Worm (Caenorhabditis elegans): ENCODE results near the gene C43H6.4.

Gene C43H6.4

DNA sequence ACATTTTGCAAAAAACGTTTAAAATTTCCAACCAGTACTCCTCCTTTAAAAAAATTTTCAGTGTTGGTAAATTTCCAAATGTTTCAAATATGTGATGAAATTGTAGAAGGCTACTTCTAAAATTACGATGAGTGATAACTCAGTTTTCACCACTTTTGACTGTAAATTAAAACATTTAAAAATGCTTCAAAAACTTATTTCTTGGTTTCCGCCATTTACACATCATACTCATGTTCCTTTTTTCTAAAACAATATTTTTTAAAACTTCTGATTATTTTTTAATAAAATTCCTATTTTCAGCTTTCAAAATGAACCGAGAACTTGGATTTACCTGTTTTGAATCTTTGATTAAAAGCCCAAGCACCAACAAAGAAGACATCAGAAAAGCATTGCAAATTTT, at the start of gene C43H6.4:
Gene C43H6.4, plus strand, starts transcription at position 301 of the 400 bp plus-strand sequence.
- TF ChIP-seq med-1 (GFP tag; optimal IDR thresholded peaks at IDR 0.05; ENCODE audit: insufficient read depth), result no peak
- TF ChIP-seq klf-2 (GFP tag; conservative IDR thresholded peaks at IDR 0.05), result no peak
- no peak for TF ChIP-seq ref-1 (GFP tag; conservative IDR thresholded peaks at IDR 0.05)
- TF ChIP-seq ztf-23 (GFP tag; IDR thresholded peaks at IDR 0.05), result no peak
- TF ChIP-seq flt-1 (GFP tag; IDR thresholded peaks at IDR 0.05), result no peak
- no peak for TF ChIP-seq cog-1 (tag; optimal IDR thresholded peaks at IDR 0.05)
- TF ChIP-seq tab-1 (GFP tag; IDR thresholded peaks at IDR 0.05), result no peak
- no peak for TF ChIP-seq T22C8.4 (GFP tag; IDR thresholded peaks at IDR 0.05)
- TF ChIP-seq ztf-29 (GFP tag; IDR thresholded peaks at IDR 0.05), result no peak

DNA sequence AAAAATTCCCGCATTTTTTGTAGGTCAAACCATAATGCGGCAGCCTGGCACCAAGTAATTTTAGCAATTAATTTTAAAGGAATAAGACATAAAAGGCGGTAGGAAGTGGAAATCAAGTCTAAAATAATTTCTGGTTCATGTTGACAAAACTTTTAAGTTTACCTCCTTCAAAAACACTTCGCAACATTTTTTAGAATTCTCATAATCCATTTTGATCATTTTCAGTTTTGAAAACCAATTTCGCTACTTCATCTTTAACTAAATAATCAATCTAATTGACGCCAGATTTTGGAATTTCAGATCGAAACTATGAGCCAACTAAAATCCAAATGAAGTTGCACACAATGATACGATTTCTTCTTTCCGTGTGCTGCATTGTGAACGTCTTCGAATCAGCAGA, 44.0 kb upstream of the C43H6.4 start, which contains the start of gene lgc-40:
Gene lgc-40, plus strand, starts transcription at position 301 of the 400 bp plus-strand sequence.
- TF ChIP-seq flt-1 (GFP tag; IDR thresholded peaks at IDR 0.05), result no peak

DNA sequence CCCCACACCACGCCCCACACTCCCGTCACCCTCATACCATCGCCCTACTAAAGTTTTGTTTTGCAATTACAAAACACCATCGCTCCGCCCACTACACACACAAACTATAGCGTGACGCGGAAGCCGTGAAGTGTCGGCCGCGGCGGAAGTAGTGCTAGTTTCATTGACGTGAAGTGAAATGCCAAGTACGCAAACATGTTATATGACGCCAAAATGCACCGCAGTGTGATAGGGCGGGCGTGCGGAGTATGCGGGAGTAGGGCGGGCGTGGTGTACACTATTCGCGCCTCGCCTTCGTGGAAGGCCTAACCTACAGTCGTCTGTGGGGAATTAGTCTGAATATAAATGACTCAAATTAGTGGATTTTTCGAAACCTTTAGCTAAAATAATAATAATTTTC, 41.0 kb upstream of the C43H6.4 start:
- TF ChIP-seq cog-1 (tag; optimal IDR thresholded peaks at IDR 0.05) (no peak), flt-1 (GFP tag; IDR thresholded peaks at IDR 0.05) (0 out of 2 replicates have a peak, but pooled peaks have one; percentile 15), ztf-23 (GFP tag; IDR thresholded peaks at IDR 0.05) (no peak)

DNA sequence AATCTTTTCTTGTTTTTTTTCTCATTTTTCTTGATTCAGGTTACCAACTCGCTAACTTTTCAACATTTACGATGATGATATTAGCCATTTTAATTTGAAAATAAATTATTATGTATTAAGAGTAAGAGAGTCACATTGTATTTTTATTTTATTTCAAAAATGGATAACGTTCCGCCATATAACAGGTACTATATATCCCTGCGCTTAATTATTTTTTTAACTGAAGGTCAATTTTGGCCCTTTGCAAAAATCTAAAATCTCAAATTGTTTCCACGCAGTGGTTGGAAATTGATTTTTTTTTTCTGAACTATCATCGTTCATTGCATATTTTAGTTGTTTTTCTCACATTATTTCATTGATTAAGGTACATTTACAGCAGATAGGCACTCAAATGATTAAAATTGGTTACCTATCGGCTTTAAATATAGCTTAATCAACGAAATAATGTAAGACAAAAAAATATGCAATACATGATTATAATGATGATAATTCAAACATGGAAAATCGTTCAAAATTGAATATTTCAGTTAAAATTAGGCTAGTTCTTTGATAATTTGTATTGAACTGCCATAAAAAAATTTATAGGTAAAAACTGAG, 39.0 kb upstream of the C43H6.4 start:
- TF ChIP-seq klf-2 (GFP tag; conservative IDR thresholded peaks at IDR 0.05) (no peak), ztf-23 (GFP tag; IDR thresholded peaks at IDR 0.05) (no peak), ref-1 (GFP tag; conservative IDR thresholded peaks at IDR 0.05) (no peak), cog-1 (tag; optimal IDR thresholded peaks at IDR 0.05) (no peak), med-1 (GFP tag; optimal IDR thresholded peaks at IDR 0.05; ENCODE audit: insufficient read depth) (no peak), ztf-29 (GFP tag; IDR thresholded peaks at IDR 0.05) (no peak), tab-1 (GFP tag; IDR thresholded peaks at IDR 0.05) (no peak), T22C8.4 (GFP tag; IDR thresholded peaks at IDR 0.05) (no peak), flt-1 (GFP tag; IDR thresholded peaks at IDR 0.05) (no peak)

DNA sequence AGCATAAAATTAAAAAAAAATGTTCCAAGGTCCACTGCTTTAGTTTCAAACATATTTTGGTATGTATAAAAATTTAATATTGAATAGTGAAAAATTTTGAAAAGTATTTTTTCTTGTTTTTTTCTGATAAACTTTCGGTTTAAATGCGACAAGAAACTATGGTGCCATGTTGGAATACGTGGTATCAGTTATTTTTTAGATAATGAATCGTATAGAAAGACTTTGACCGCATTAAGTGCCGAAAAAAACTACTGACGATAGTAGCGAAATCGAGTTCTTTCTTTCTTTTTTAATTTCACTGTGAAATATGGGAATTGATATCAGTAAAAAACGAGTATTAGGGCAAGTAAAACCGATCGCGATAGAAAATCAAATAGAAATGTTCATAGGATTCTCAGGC, 37.9 kb upstream of the C43H6.4 start, which contains the start of gene T24D8.6:
Gene T24D8.6, minus strand, starts transcription at position 101 of the 400 bp plus-strand sequence.
- TF ChIP-seq ref-1 (GFP tag; conservative IDR thresholded peaks at IDR 0.05) (no peak), T22C8.4 (GFP tag; IDR thresholded peaks at IDR 0.05) (no peak), tab-1 (GFP tag; IDR thresholded peaks at IDR 0.05) (no peak), med-1 (GFP tag; optimal IDR thresholded peaks at IDR 0.05; ENCODE audit: insufficient read depth) (no peak), klf-2 (GFP tag; conservative IDR thresholded peaks at IDR 0.05) (no peak), flt-1 (GFP tag; IDR thresholded peaks at IDR 0.05) (no peak)

DNA sequence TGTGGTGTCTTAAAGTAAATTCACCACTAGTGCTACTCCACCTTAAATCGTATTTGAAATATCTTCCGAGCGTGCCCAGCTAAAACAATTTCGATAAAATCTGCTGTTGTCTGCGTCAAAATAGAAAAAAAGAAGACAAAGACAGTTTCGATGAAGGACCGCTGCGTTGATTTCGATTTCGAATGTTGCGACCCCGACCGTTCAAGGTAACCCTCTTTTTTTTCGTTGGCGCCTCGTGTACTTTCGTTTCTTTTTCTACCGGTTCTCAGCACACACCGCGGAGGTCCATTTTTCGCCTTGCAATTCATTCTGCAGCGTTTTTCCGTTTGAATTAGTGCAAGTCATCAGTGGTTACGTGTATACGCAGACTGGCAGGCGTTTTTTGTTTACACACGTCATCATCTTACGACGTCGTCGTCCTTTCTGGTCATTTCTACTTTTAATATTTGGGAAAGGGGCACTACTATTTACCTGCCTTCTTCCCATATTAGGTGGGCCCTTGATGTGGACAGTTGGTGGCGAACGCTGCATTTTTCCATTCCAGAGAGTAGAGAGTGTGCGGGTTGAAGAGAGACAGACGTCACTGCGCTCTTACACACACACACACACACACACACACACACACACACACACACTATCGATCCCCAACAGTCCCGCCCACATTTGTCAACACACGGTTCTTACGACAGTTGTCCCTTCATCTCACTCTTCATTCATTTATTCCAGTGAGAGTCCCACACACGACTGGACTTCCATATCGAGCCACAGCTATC, 35.6 kb upstream of the C43H6.4 start:
- no peak for TF ChIP-seq med-1 (GFP tag; optimal IDR thresholded peaks at IDR 0.05; ENCODE audit: insufficient read depth)
- no peak for TF ChIP-seq ztf-23 (GFP tag; IDR thresholded peaks at IDR 0.05)
- no peak for TF ChIP-seq ref-1 (GFP tag; conservative IDR thresholded peaks at IDR 0.05)
- peak; percentile 8 for TF ChIP-seq cog-1 (tag; optimal IDR thresholded peaks at IDR 0.05)
- no peak for TF ChIP-seq ztf-29 (GFP tag; IDR thresholded peaks at IDR 0.05)
- TF ChIP-seq flt-1 (GFP tag; IDR thresholded peaks at IDR 0.05), result no peak
- no peak for TF ChIP-seq tab-1 (GFP tag; IDR thresholded peaks at IDR 0.05)
- TF ChIP-seq T22C8.4 (GFP tag; IDR thresholded peaks at IDR 0.05), result peak; percentile 17; the same call in 1 of the 2 replicates
- TF ChIP-seq klf-2 (GFP tag; conservative IDR thresholded peaks at IDR 0.05), result no peak

DNA sequence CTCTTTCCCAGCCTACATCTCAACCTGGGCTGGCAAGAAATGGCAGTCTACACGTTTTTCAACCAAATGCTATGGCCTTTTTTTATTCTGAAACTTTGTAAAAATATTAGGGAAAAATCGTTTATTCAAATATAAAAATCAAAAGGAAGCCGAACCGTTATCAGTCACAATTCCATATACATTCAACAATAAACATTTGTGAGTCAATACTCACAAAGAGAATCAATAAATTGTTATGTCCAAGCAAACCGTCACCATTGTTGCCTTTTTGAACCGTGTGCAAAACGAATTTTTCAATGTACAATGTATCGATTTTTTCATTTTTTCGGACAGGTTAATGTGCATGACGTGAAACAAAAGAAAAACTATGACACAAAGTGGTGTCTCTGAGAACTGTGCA, 34.8 kb upstream of the C43H6.4 start:
- TF ChIP-seq med-1 (GFP tag; optimal IDR thresholded peaks at IDR 0.05; ENCODE audit: insufficient read depth) (no peak), ztf-23 (GFP tag; IDR thresholded peaks at IDR 0.05) (no peak), cog-1 (tag; optimal IDR thresholded peaks at IDR 0.05) (no peak), klf-2 (GFP tag; conservative IDR thresholded peaks at IDR 0.05) (no peak)

DNA sequence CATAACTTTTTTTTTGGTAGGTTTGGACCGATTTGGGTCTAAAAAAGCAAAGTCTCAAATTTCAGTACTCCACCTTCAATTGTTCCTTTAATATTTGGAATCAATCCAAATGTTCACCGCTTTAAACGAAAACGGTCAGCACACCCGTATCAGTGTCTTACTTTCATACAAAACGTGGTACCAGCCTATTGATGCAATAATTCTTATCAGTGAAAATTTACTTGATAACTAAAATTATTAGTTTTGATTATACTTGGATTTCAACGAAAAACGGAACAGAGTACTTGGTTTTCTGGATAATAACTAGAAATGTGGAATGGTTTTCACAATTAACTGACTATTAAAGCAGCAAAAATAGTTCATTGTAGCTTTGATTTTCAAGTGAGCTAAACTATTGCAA, 33.2 kb upstream of the C43H6.4 start:
- TF ChIP-seq ztf-29 (GFP tag; IDR thresholded peaks at IDR 0.05) (no peak), ref-1 (GFP tag; conservative IDR thresholded peaks at IDR 0.05) (no peak), cog-1 (tag; optimal IDR thresholded peaks at IDR 0.05) (no peak), tab-1 (GFP tag; IDR thresholded peaks at IDR 0.05) (no peak), klf-2 (GFP tag; conservative IDR thresholded peaks at IDR 0.05) (no peak), flt-1 (GFP tag; IDR thresholded peaks at IDR 0.05) (no peak), ztf-23 (GFP tag; IDR thresholded peaks at IDR 0.05) (no peak), T22C8.4 (GFP tag; IDR thresholded peaks at IDR 0.05) (no peak), med-1 (GFP tag; optimal IDR thresholded peaks at IDR 0.05; ENCODE audit: insufficient read depth) (no peak)

DNA sequence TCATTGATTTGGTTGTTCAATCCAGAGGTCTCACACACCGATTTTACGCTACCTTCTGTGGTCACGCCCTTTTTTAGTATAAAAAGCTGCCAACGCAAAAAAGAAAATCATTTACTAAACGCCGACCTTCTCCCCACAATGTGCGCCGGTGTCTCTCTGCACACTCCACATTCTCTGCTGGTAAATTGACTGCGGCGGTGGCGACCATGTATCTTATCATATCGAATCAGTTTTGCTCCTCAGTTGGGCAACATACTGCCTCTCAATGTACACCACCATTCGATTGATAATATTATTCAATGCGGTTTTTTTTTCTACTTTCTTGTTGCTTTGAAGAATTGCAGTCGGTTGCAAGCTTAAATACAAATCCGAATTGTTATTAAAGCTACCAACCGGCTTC, 31.7 kb upstream of the C43H6.4 start:
- TF ChIP-seq T22C8.4 (GFP tag; IDR thresholded peaks at IDR 0.05) (no peak), ztf-29 (GFP tag; IDR thresholded peaks at IDR 0.05) (no peak), flt-1 (GFP tag; IDR thresholded peaks at IDR 0.05) (no peak)

DNA sequence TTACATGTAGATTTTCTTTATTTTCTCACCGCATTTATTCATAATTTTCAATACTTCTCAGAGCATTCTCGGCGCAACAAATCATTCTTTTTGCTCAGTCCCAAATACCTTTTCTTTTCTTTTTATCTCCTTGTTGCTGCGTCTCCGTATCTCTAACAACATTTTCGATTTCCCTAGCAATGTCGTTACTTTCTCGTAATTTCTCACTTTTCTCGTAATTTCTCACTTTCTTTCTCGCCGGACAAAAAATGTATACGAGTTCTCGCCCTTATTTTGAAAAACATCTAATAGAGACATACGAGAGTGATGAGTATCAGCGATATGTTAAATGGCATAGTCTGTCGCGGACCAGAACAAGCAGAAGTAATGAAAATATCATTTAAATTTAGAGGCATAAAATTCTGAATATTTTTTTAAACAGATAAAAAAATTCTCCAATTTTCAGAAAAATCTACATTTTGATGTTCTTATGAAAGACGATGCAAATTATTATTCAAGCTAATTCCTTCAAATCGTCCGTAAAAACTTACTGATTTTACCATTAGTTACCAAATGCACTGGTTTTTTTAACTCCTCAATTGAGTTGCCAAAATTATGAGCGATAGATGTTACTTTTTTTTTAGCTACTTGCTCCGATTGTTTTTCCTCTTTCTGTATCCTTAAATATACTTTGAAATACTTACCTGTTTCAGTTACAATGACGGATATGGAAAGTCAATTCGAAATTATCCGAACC, 28.4 kb upstream of the C43H6.4 start, which contains the start of gene F47G3.3:
Gene F47G3.3, plus strand, starts transcription at position 686 of the 736 bp plus-strand sequence.
- TF ChIP-seq ref-1 (GFP tag; conservative IDR thresholded peaks at IDR 0.05) (no peak), klf-2 (GFP tag; conservative IDR thresholded peaks at IDR 0.05) (no peak)
